Fruit fly (Drosophila melanogaster) whole organism, pupa: ENCODE data around the gene cbt.
A peak's percentile ranks its signal among the peaks of the same experiment; 100 is the strongest.

ENCODE experiments used
- CG14655 ChIP-seq: fragments of 200-800 bp; sonication (Bioruptor generic); optimal IDR thresholded peaks from 3 replicates; lab custom pipeline; 2017; ENCODE audit warnings: mild to moderate bottlenecking, missing biosample characterization, missing genetic modification reagents, missing genetic modification characterization
- CG15710 ChIP-seq: fragments of 200-800 bp; sonication (Bioruptor generic); optimal IDR thresholded peaks from 2 replicates; lab custom pipeline; 2018; ENCODE audit warnings: missing biosample characterization, mild to moderate bottlenecking, missing genetic modification characterization, moderate library complexity
- D1 ChIP-seq: fragments of 200-800 bp; sonication (Bioruptor generic); optimal IDR thresholded peaks from 2 replicates; lab custom pipeline; 2018; ENCODE audit warnings: missing biosample characterization, mild to moderate bottlenecking, missing genetic modification characterization, moderate library complexity
- Ets98B ChIP-seq: fragments of 200-800 bp; sonication (Bioruptor generic); IDR thresholded peaks from 2 replicates; pipeline ENCODE4 v1.3.6; 2022; ENCODE audit warnings: missing biosample characterization, missing genetic modification characterization
- rn ChIP-seq: fragments of 200-800 bp; sonication (Bioruptor generic); IDR thresholded peaks from 2 replicates; pipeline ENCODE4 v1.3.6; 2022; ENCODE audit warnings: missing biosample characterization, missing genetic modification characterization

dm6 chr2L:512028-512427, 32.5 kb upstream of the cbt start:
- TF ChIP-seq D1 (tag; lab: Kevin White, UChicago) (no peak), CG14655 (GFP tag; lab: Kevin White, UChicago) (no peak), rn (0 out of 2 replicates have a peak, but pooled peaks have one; percentile 20), Ets98B (GFP tag; lab: Robert Waterston, UW) (no peak), CG15710 (tag; lab: Kevin White, UChicago) (peak; percentile 58)
